Worm (Caenorhabditis elegans): ENCODE measurements around the gene srsx-15.
A peak's percentile ranks its signal among the peaks of the same experiment; 100 is the strongest.

srsx-15 gene

DNA sequence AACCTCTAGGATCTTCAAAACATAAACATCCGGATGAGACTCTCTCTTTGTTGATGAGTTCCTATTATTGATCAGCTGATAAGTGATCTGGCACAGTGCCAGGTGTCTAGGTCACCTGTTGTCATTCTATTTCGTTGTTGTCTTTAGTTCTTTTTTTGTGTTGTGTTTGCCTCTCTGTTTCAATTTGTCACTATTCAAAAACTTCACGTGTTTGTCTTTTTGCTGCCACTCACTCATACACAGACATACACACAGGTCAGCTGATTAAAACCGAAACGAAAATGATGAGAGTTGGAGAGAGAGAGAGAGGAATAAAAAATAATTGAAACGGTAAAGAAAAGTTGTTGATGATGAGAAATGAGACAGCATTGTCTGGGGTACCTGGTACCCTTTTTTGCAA lies 32.5 kb downstream of the srsx-15 start:
- peak; percentile 57 for TF ChIP-seq ceh-18 (tag; optimal IDR thresholded peaks at IDR 0.05)
- TF ChIP-seq hlh-30 (tag; optimal IDR thresholded peaks at IDR 0.05; ENCODE audit: insufficient read depth) = peak; percentile 56
- TF ChIP-seq fax-1 (tag; optimal IDR thresholded peaks at IDR 0.05) = no peak
- no peak for TF ChIP-seq mec-3 (tag; optimal IDR thresholded peaks at IDR 0.05; ENCODE audit: borderline replicate concordance)
- TF ChIP-seq ceh-14 (tag; optimal IDR thresholded peaks at IDR 0.05) = no peak
- TF ChIP-seq F13H6.1 (tag; optimal IDR thresholded peaks at IDR 0.05) = no peak
- no peak for TF ChIP-seq ceh-9 (tag; optimal IDR thresholded peaks at IDR 0.05)
- TF ChIP-seq ceh-31 (tag; optimal IDR thresholded peaks at IDR 0.05) = no peak
- TF ChIP-seq ceh-30 (tag; optimal IDR thresholded peaks at IDR 0.05) = no peak

DNA sequence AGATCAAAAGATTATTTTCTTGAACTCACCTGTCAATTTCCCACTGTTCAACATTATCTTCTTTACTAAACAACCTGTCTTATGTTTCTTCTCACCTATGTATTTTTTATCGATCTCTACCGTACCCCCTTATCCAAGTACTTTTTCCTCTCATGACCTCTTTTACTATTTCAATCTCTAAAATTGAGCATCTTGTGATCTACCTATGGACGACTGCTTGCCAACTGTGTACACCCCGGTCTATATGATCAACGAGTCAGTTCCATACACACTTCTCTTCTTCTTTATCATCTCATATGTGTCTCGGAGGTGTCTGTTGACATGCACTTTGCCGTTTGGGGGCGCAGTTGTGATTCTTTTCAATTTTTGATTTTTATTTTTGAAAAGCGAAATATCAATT lies 33.5 kb downstream of the srsx-15 start:
- no peak for TF ChIP-seq madf-2 (tag; optimal IDR thresholded peaks at IDR 0.05)
- TF ChIP-seq pros-1 (tag; optimal IDR thresholded peaks at IDR 0.05) = no peak
- no peak for TF ChIP-seq nhr-232 (tag; optimal IDR thresholded peaks at IDR 0.05)
- no peak for TF ChIP-seq pha-4 (tag; optimal IDR thresholded peaks at IDR 0.05)
- TF ChIP-seq unc-86 (tag; optimal IDR thresholded peaks at IDR 0.05) = no peak
- no peak for TF ChIP-seq C38D4.7 (GFP tag; optimal IDR thresholded peaks at IDR 0.05)
- no peak for TF ChIP-seq ceh-9 (tag; optimal IDR thresholded peaks at IDR 0.05)
- TF ChIP-seq fkh-6 (tag; optimal IDR thresholded peaks at IDR 0.05) = no peak
- no peak for TF ChIP-seq ceh-18 (tag; optimal IDR thresholded peaks at IDR 0.05)
- TF ChIP-seq elt-2 (tag; optimal IDR thresholded peaks at IDR 0.05) = no peak
- no peak for TF ChIP-seq sox-2 (GFP tag; IDR thresholded peaks at IDR 0.05)
- no peak for TF ChIP-seq dve-1 (tag; optimal IDR thresholded peaks at IDR 0.05)
- TF ChIP-seq K09A11.1 (tag; optimal IDR thresholded peaks at IDR 0.05; ENCODE audit: insufficient read depth) = no peak
- TF ChIP-seq npax-4 (tag; optimal IDR thresholded peaks at IDR 0.05) = no peak
- no peak for TF ChIP-seq pag-3 (tag; optimal IDR thresholded peaks at IDR 0.05; ENCODE audit: borderline replicate concordance)

DNA sequence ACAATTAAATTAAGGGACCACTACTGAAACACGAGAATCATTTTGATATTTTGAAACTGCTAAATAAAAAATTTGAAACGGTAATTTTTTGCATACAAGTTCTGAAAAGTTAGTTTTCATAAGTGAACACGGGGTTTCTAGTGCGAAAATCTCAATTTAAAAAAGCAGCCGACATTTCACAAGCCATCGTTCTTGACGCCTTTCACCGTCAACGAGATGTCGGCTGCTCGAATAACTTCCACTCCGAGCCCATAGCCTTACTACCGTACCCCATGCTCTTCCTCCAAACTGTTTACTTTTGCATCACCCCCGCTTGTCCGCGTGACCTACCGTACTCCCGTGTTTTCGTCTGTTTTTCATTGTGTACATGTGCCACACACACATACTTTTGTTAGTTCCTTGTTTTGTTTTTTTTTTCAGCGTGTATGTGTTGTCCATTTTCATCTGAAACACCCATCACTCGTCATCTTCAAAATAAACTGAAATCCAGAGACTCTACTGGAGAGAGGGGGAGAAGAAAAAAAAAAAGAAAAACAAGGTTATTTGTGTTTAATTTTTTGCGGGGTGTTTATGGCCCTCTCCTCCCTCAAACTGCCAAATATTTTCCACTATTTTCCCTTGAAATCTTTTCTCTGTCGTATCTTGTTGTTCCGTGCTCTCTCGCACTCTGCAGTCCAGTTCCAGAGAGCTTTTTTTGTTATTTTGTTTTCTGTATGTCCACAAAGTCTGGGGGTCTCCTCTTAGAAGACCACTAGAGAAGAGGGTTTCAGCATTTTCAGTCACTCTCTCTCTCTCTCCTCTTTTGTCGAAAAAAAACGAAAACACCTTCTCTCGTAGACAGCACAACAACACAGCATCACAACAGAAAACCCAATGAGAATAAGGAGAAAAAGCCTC lies 35.4 kb downstream of the srsx-15 start:
- TF ChIP-seq ama-1 (optimal IDR thresholded peaks at IDR 0.05) = no peak
- peak; percentile 32 for TF ChIP-seq hlh-30 (tag; optimal IDR thresholded peaks at IDR 0.05; ENCODE audit: insufficient read depth)

DNA sequence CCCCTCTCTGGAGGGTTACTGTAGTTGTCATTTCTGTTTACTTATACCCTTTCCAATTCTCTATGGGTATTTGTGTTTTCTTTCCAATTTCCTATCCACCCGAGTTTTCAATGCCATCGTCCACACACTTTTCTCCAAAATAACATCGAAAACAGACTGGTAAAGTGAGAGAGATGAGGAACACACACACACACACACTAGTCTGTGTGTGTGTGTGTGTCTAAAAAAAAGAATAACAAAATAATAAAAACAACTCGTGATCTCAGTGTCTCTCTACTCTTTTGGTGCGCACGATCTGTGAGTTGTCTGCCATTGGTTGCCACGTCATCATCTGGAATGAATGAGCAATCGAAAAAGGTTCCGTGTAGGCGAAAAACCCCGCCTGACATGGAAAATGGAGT lies 37.3 kb downstream of the srsx-15 start:
- TF ChIP-seq ceh-6 (GFP tag; optimal IDR thresholded peaks at IDR 0.05) (no peak), elt-2 (tag; optimal IDR thresholded peaks at IDR 0.05) (peak; percentile 4)

DNA sequence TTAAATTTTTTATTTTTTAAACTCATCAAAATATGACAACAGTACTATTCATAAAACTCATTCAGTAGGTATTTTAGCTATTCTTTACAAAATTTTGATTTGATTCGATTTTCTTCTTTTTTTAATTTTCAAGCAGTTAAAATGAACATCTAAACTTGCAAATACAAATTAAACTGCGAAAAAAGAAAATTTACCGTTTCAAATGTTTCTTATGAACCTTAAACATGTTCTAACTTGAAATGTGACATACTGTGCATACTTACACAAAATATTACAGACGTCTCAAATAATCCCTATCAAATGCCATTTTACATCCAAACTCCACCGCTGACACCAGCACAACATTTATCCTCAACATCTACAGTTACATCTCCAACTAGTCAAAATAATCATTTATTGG lies 39.2 kb downstream of the srsx-15 start, which contains the start of gene fkh-7:
Gene fkh-7 (plus strand): TSS at position 301 of the 400 bp plus-strand sequence.
- no peak for TF ChIP-seq fax-1 (tag; optimal IDR thresholded peaks at IDR 0.05)
- TF ChIP-seq dve-1 (tag; optimal IDR thresholded peaks at IDR 0.05) = no peak
- TF ChIP-seq lin-11 (tag; optimal IDR thresholded peaks at IDR 0.05) = no peak
- TF ChIP-seq pat-9 (tag; optimal IDR thresholded peaks at IDR 0.05) = no peak
- no peak for TF ChIP-seq nhr-11 (tag; optimal IDR thresholded peaks at IDR 0.05)
- TF ChIP-seq T23F11.4 (GFP tag; optimal IDR thresholded peaks at IDR 0.05) = no peak
- TF ChIP-seq tbx-2 (tag; optimal IDR thresholded peaks at IDR 0.05) = no peak
- no peak for TF ChIP-seq sox-2 (GFP tag; IDR thresholded peaks at IDR 0.05)
- TF ChIP-seq K09A11.1 (tag; optimal IDR thresholded peaks at IDR 0.05; ENCODE audit: insufficient read depth) = no peak
- no peak for TF ChIP-seq ztf-16 (tag; optimal IDR thresholded peaks at IDR 0.05)
- TF ChIP-seq gmeb-2 (tag; optimal IDR thresholded peaks at IDR 0.05) = no peak
- no peak for TF ChIP-seq ceh-24 (tag; optimal IDR thresholded peaks at IDR 0.05)
- no peak for TF ChIP-seq tbx-7 (tag; optimal IDR thresholded peaks at IDR 0.05)
- TF ChIP-seq unc-3 (GFP tag; conservative IDR thresholded peaks at IDR 0.05) = no peak
- TF ChIP-seq unc-3 (tag; optimal IDR thresholded peaks at IDR 0.05) = no peak
- no peak for TF ChIP-seq fkh-6 (tag; optimal IDR thresholded peaks at IDR 0.05)
- TF ChIP-seq hlh-30 (tag; optimal IDR thresholded peaks at IDR 0.05; ENCODE audit: insufficient read depth) = no peak
- no peak for TF ChIP-seq Y22D7AL.16 (tag; optimal IDR thresholded peaks at IDR 0.05)
- TF ChIP-seq unc-42 (tag; optimal IDR thresholded peaks at IDR 0.05) = no peak

All from whole organism, late embryonic.